Worm (Caenorhabditis elegans) whole organism, L4/young adult: ENCODE measurements around the gene twk-7.

Experiments
- W03F9.2 ChIP-seq: fragments of 150-350 bp; optimal IDR thresholded peaks from 2 replicates; lab custom pipeline; 2014; ENCODE audit warnings: missing biosample characterization, missing genetic modification characterization
- dao-5 ChIP-seq: sonication (generic microtip); optimal IDR thresholded peaks from 2 replicates; lab custom pipeline; 2016; ENCODE audit warnings: missing genotype, missing genetic modification characterization, moderate library complexity, missing compliant biosample characterization
- him-1 ChIP-seq: sonication (generic microtip); optimal IDR thresholded peaks from 2 replicates; lab custom pipeline; 2016; ENCODE audit warnings: missing genotype, missing genetic modification reagents, missing genetic modification characterization, missing compliant biosample characterization

Gene twk-7

DNA sequence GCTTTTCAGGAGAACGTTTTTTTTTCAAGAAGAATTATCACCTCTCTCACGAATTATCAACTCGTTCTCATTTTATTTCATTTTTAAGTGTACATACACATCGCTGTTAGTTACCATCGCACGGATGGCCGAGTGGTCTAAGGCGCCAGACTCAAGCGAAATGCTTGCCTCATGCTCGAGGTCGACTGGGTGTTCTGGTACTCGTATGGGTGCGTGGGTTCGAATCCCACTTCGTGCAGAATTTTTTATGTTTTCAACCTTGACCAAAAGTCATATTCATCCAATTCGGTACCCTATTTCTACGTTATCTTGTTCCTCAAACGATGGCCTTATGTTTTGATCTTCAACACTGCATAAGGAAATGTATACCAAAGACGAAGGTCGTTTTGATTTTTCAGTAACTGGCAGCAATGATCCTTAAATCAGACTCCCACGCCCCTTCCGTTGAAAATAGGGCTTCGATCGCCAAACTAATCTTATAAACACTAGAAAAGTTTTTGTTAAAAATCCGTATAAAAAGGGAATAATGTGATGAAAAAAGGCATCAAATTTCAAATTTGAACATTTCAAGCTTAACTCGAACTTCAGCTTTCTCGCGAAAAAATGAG is 4.2 kb downstream of the twk-7 start, which contains the start of gene fip-1:
fip-1 (plus strand) TSS at position 558 of the 608 bp plus-strand sequence.
- TF ChIP-seq W03F9.2 (tag; lab: Kevin White, UChicago) (peak; percentile 65), him-1 (no peak), dao-5 (tag; lab: Kevin White, UChicago) (no peak)

DNA sequence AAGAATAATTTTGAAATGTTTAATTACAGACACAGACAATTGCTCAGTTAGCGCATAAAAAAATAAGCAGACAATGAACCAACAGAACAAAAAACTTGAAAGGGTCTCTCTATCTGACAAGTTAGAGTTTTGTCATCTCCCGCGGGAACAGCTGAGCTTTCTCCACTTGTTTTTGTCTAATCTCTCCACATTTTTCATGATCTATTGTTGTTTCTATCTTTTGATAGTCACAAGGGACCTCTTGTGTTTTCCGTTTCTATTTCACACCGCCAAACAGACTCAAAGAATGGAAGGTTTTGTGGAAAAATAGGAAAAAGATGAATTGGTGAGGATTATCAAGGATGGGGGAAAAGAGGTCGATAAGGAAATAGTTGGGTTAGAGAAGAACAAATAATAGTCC is 6.7 kb downstream of the twk-7 start:
- TF ChIP-seq W03F9.2 (tag; lab: Kevin White, UChicago) (no peak), him-1 (no peak), dao-5 (tag; lab: Kevin White, UChicago) (no peak)

DNA sequence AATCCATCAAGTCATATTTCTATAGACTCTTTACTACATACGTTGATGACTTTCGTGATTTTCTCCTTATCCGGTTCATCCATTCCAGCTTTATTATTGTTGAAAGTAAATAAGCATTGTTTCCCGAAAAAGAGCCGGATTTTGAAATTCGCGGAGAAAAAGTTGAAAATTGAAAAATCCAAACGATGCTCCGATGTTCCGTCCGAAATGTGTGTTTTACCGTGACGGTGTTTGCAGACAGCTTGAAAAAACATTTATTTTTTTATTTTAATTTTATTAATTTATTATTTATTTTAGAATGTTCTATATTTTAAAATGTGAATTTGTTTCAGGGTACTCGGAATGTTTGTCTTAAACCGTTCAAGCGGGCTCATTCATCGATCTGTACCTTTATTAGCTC is 12.7 kb downstream of the twk-7 start, which contains the start of gene dnj-10:
dnj-10 (plus strand) TSS at position 333 of the 400 bp plus-strand sequence.
- TF ChIP-seq W03F9.2 (tag; lab: Kevin White, UChicago) (peak; percentile 81), dao-5 (tag; lab: Kevin White, UChicago) (no peak)

DNA sequence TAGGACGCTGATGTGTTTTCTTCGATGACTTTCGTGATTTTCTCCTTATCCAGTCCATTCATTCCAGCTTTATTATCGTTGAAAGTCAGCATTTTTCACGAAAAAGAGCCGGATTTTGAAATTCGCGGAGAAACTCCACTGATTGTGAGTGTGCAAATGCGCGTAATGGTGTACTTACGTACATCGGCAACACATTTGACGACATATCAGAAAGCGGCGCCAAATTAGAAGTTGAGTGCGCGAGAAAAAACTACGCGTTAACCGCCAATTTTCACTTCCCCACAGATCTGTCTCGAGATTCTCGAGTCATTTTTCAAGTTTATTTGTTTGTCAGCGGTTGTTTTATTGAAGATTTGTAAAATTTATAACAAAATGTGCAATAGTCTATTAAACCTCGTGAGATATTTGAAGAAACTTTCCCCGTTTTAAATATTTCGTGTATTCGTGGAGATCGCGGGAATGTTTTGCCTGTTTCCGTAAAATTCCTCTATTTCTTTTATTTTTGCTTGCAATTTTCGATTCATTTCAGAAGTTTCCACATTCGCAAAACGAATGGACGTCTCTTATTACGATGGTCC is 15.0 kb downstream of the twk-7 start, which contains the start of the genes polk-1 and gpr-1:
polk-1 (minus strand) TSS at position 186 of the 578 bp plus-strand sequence.
gpr-1 (plus strand) TSS at position 528 of the 578 bp plus-strand sequence.
- TF ChIP-seq dao-5 (tag; lab: Kevin White, UChicago), result no peak
- TF ChIP-seq him-1, result no peak
- no peak for TF ChIP-seq W03F9.2 (tag; lab: Kevin White, UChicago)

- TF ChIP-seq dao-5 (tag; lab: Kevin White, UChicago) (no peak), him-1 (no peak), W03F9.2 (tag; lab: Kevin White, UChicago) (no peak)
Measured at ce11 chrIII:8625125-8625524, 18.4 kb downstream of the twk-7 start.

- no peak for TF ChIP-seq dao-5 (tag; lab: Kevin White, UChicago)
- TF ChIP-seq him-1, result no peak
- no peak for TF ChIP-seq W03F9.2 (tag; lab: Kevin White, UChicago)
Measured at ce11 chrIII:8622435-8622834, 21.1 kb downstream of the twk-7 start, which contains the start of gene ceh-16. Gene ceh-16, plus strand, starts transcription at chrIII:8622735.

DNA sequence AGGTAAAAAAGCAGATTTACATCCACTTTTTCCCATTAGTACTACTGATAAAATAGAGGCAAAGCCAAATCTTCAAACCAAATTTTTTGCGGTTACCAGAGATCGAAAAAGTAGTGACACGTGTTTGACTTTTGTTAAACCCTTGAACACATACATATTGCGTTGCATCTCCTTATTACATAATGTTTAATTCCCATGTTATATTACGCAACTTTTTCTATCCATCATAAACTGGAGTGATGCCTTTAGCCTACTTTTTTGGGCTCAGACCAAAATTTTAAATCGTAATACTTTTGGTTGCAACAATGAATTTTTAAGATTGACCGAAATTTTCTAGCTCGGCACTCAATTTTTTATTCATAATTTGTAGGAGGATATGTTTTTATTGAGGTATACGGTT is 21.6 kb downstream of the twk-7 start:
- TF ChIP-seq him-1, result no peak
- no peak for TF ChIP-seq dao-5 (tag; lab: Kevin White, UChicago)
- no peak for TF ChIP-seq W03F9.2 (tag; lab: Kevin White, UChicago)

- TF ChIP-seq him-1 (no peak), W03F9.2 (tag; lab: Kevin White, UChicago) (no peak), dao-5 (tag; lab: Kevin White, UChicago) (no peak)
Measured at ce11 chrIII:8621002-8621401, 22.5 kb downstream of the twk-7 start.

DNA sequence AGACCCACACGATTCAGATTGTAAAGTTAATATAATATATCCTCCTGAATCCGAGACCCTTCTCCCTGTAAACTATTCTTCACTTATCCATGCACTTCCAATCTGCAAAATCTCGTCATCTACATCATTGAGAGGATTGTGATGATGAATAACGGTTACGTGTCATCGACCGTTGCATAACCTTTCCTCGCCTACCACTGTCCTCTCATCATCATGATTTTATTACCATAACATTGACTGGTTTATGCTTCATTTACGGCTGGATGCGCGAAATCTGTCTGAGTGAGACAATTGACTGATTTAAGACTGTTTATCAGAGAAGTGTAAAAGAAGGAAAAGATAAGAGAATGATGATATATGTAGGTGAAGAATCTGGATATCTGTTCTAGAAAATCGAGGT is 23.3 kb downstream of the twk-7 start:
- no peak for TF ChIP-seq him-1
- TF ChIP-seq W03F9.2 (tag; lab: Kevin White, UChicago), result no peak
- no peak for TF ChIP-seq dao-5 (tag; lab: Kevin White, UChicago)

DNA sequence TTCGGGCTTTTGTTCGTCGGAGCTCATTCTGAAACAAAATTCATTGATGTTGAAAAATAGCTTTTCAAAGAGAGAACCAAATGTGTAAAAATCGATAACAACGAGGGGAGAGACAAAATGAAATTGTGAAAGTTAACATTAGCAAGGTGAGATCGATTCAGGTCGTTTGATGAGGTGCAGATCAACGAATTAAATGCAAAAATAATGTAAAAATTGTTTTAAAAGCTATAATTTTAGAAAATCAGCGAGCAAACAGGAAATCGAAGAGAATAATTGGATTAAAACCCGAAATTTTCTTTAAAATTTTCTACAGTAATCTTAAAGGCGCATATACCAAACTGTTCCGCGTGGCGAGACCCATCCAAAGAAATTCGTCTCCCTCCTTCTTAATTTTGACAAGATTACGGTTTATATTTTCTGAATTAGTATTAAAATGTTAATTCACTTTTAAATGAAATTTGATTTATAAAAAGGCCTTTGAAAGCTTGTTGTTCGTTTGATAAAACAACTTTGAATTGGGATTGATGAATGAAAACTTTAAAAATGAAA is 25.1 kb downstream of the twk-7 start, which contains the start of gene C13G5.2:
C13G5.2 (minus strand) TSS at position 51 of the 549 bp plus-strand sequence.
- no peak for TF ChIP-seq him-1
- no peak for TF ChIP-seq dao-5 (tag; lab: Kevin White, UChicago)
- TF ChIP-seq W03F9.2 (tag; lab: Kevin White, UChicago), result peak; percentile 37

- TF ChIP-seq dao-5 (tag; lab: Kevin White, UChicago), result no peak
- no peak for TF ChIP-seq W03F9.2 (tag; lab: Kevin White, UChicago)
- TF ChIP-seq him-1, result no peak
Measured at ce11 chrIII:8616587-8616986, 27.0 kb downstream of the twk-7 start, which contains the start of gene C06E1.11. Gene C06E1.11, minus strand, starts transcription at chrIII:8616687.

- TF ChIP-seq dao-5 (tag; lab: Kevin White, UChicago) (no peak), him-1 (no peak), W03F9.2 (tag; lab: Kevin White, UChicago) (no peak)
Measured at ce11 chrIII:8614490-8614889, 29.0 kb downstream of the twk-7 start, which contains the start of gene rha-2. Gene rha-2, minus strand, starts transcription at chrIII:8614569.

ce11 chrIII:8613573-8613972 is 30.0 kb downstream of the twk-7 start:
- no peak for TF ChIP-seq dao-5 (tag; lab: Kevin White, UChicago)
- no peak for TF ChIP-seq him-1
- no peak for TF ChIP-seq W03F9.2 (tag; lab: Kevin White, UChicago)

DNA sequence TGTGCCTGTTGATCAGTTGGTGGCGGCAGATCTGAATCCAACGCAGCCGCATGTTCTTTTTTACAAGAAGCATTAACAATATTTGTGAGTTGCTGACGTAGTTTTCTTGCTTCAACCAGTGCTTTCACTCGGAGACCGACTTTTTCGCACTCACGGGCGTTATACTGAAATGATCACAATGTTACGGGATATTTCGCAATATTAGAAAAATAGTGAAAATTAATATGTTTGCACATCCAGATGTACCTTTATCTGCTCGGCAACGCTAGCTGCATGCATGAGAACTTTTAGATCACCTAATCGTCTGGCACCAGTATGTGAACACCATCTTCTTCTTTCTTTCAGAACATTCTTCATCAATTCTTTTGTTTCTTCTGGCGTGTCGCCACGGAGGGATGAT is 32.3 kb downstream of the twk-7 start:
- TF ChIP-seq him-1 (no peak), W03F9.2 (tag; lab: Kevin White, UChicago) (no peak), dao-5 (tag; lab: Kevin White, UChicago) (no peak)
